Worm (Caenorhabditis elegans) whole organism, early embryonic: ENCODE results near the gene D2096.11.

Source experiments
- aly-1 ChIP-seq: sonication (generic microtip); optimal IDR thresholded peaks from 2 replicates; lab custom pipeline; 2016; ENCODE audit warnings: missing genetic modification characterization, missing compliant biosample characterization
- ama-1 ChIP-seq: fragments of 150-350 bp; optimal IDR thresholded peaks from 2 replicates; lab custom pipeline; 2014
- ceh-13 ChIP-seq: fragments of 200-800 bp; sonication (Bioruptor generic); optimal IDR thresholded peaks from 2 replicates; lab custom pipeline; 2018; ENCODE audit warnings: mild to moderate bottlenecking, missing genetic modification characterization, missing compliant biosample characterization
- ceh-36 ChIP-seq: sonication (generic microtip); optimal IDR thresholded peaks from 2 replicates; lab custom pipeline; 2016; ENCODE audit warnings: missing genetic modification characterization, inconsistent platforms, missing compliant biosample characterization
- ets-7 ChIP-seq: sonication (generic microtip); optimal IDR thresholded peaks from 2 replicates; lab custom pipeline; 2016; ENCODE audit warnings: missing genotype, missing genetic modification characterization, missing compliant biosample characterization
- flt-1 ChIP-seq: fragments of 200-800 bp; sonication (Bioruptor generic); IDR thresholded peaks from 2 replicates; pipeline ENCODE4 v1.3.6; 2022; ENCODE audit warnings: missing genetic modification characterization, missing compliant biosample characterization
- hmbx-1 ChIP-seq: sonication (generic microtip); optimal IDR thresholded peaks from 2 replicates; lab custom pipeline; 2016; ENCODE audit warnings: mild to moderate bottlenecking, missing genetic modification characterization, missing compliant biosample characterization
- hmg-4 ChIP-seq: fragments of 200-800 bp; sonication (Bioruptor generic); optimal IDR thresholded peaks from 2 replicates; lab custom pipeline; 2018; ENCODE audit warnings: mild to moderate bottlenecking, missing genetic modification characterization, missing compliant biosample characterization
- hnd-1 ChIP-seq: sonication (generic microtip); optimal IDR thresholded peaks from 2 replicates; lab custom pipeline; 2016; ENCODE audit warnings: missing genetic modification characterization, missing compliant biosample characterization
- pes-1 ChIP-seq: fragments of 200-800 bp; sonication (Bioruptor generic); IDR thresholded peaks from 2 replicates; pipeline ENCODE4 v1.3.6; 2022; ENCODE audit warnings: missing genetic modification reagents, missing genetic modification characterization, missing compliant biosample characterization
- scrt-1 ChIP-seq: fragments of 200-800 bp; sonication (Bioruptor generic); IDR thresholded peaks from 2 replicates; pipeline ENCODE4 v1.3.6; 2022; ENCODE audit warnings: missing genetic modification characterization, missing compliant biosample characterization
- sea-1 ChIP-seq: fragments of 200-800 bp; sonication (Bioruptor generic); conservative IDR thresholded peaks from 2 replicates; pipeline ENCODE4 v1.3.6; 2022; ENCODE audit warnings: missing genetic modification characterization, missing compliant biosample characterization
- tbx-11 ChIP-seq: fragments of 200-800 bp; sonication (Bioruptor generic); IDR thresholded peaks from 2 replicates; pipeline ENCODE4 v1.3.6; 2022; ENCODE audit warnings: missing genetic modification characterization, missing compliant biosample characterization
- tbx-37 ChIP-seq: fragments of 200-800 bp; sonication (Bioruptor generic); conservative IDR thresholded peaks from 2 replicates; pipeline ENCODE4 v1.3.6; 2022; ENCODE audit warnings: missing genetic modification reagents, missing genetic modification characterization, missing compliant biosample characterization

DNA sequence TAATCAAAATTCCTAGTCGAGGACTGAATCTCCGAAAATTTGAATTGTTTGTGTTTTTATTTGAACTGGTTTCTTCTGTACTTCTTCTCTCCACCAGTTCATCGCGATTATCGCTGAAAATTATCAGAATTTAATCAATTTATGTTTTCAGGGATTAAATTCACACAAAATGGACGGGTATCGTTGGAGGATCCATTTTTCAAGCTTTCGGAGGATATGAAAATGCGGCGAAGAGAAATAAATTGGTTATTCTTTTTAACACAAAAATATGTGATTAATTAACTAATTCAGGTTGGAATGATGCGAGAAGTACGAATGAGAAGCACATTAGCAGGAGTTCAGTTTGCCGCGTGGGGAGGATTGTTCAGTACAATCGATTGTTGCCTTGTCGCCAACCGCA lies 2.3 kb upstream of the D2096.11 start, which contains the start of gene timm-17B.2:
- no peak for TF ChIP-seq ets-7 (tag; lab: Kevin White, UChicago)
- TF ChIP-seq flt-1 (GFP tag; lab: Robert Waterston, UW), result no peak
- TF ChIP-seq ceh-36 (tag; lab: Kevin White, UChicago), result no peak
- no peak for TF ChIP-seq ceh-13 (GFP tag; lab: Kevin White, UChicago)
- no peak for TF ChIP-seq hnd-1 (tag; lab: Kevin White, UChicago)
- TF ChIP-seq hmg-4, result no peak
- TF ChIP-seq ama-1 (lab: Kevin White, UChicago), result no peak
- no peak for TF ChIP-seq pes-1 (GFP tag; lab: Robert Waterston, UW)
- TF ChIP-seq hmbx-1 (tag; lab: Kevin White, UChicago), result no peak
- TF ChIP-seq tbx-11 (GFP tag; lab: Robert Waterston, UW), result no peak
- TF ChIP-seq sea-1 (GFP tag; lab: Robert Waterston, UW), result no peak
- no peak for TF ChIP-seq scrt-1
- no peak for TF ChIP-seq aly-1
- TF ChIP-seq tbx-37 (GFP tag; lab: Robert Waterston, UW), result no peak
